Fruit fly (Drosophila melanogaster) whole organism, embryonic: Measurements from ENCODE around the gene asl.

Source experiments
- ATbp ChIP-seq: fragments of 200-800 bp; sonication (Bioruptor generic); optimal IDR thresholded peaks from 2 replicates; lab custom pipeline; 2017; ENCODE audit warnings: missing biosample characterization, mild to moderate bottlenecking, missing genetic modification characterization, missing genetic modification reagents
- Abd-B ChIP-seq: fragments of 200-800 bp; sonication (Bioruptor generic); optimal IDR thresholded peaks from 2 replicates; lab custom pipeline; 2018; ENCODE audit warnings: missing biosample characterization, mild to moderate bottlenecking, missing genetic modification characterization, moderate library complexity
- CG10147 ChIP-seq: fragments of 200-800 bp; sonication (Bioruptor generic); optimal IDR thresholded peaks from 2 replicates; lab custom pipeline; 2019; ENCODE audit warnings: missing biosample characterization, mild to moderate bottlenecking, missing genetic modification characterization, moderate library complexity
- CG10654 ChIP-seq: fragments of 200-800 bp; sonication (Bioruptor generic); optimal IDR thresholded peaks from 2 replicates; lab custom pipeline; 2016; ENCODE audit warnings: missing biosample characterization, missing genetic modification characterization
- CG12155 ChIP-seq: fragments of 200-800 bp; sonication (Bioruptor generic); optimal IDR thresholded peaks from 3 replicates; lab custom pipeline; 2016; ENCODE audit warnings: missing biosample characterization, missing genetic modification characterization
- CG12659 ChIP-seq: fragments of 200-800 bp; sonication (Bioruptor generic); optimal IDR thresholded peaks from 3 replicates; lab custom pipeline; 2017; ENCODE audit warnings: mild to moderate bottlenecking, missing biosample characterization, missing genetic modification reagents, missing genetic modification characterization
- CG12744 ChIP-seq: fragments of 200-800 bp; sonication (Bioruptor generic); optimal IDR thresholded peaks from 2 replicates; lab custom pipeline; 2016; ENCODE audit warnings: missing biosample characterization, missing genetic modification characterization
- CG12942 ChIP-seq: fragments of 200-800 bp; sonication (Bioruptor generic); optimal IDR thresholded peaks from 3 replicates; lab custom pipeline; 2016; ENCODE audit warnings: missing biosample characterization, missing genetic modification characterization
- CG13424 ChIP-seq: fragments of 200-800 bp; sonication (Bioruptor generic); optimal IDR thresholded peaks from 2 replicates; lab custom pipeline; 2019; ENCODE audit warnings: missing biosample characterization, mild to moderate bottlenecking, missing genetic modification characterization, moderate library complexity
- CG13894 ChIP-seq: fragments of 200-800 bp; sonication (Bioruptor generic); optimal IDR thresholded peaks from 3 replicates; lab custom pipeline; 2018; ENCODE audit warnings: missing biosample characterization, mild to moderate bottlenecking, missing genetic modification characterization, moderate library complexity
- CG17361 ChIP-seq: fragments of 200-800 bp; sonication (Bioruptor generic); IDR thresholded peaks from 3 replicates; pipeline ENCODE4 v1.3.6; 2022; ENCODE audit warnings: missing biosample characterization, missing genetic modification characterization
- CG18599 ChIP-seq: fragments of 200-800 bp; sonication (Bioruptor generic); optimal IDR thresholded peaks from 3 replicates; lab custom pipeline; 2017; ENCODE audit warnings: missing biosample characterization, missing genetic modification characterization, mild to moderate bottlenecking, moderate library complexity, missing genetic modification reagents
- CG18764 ChIP-seq: fragments of 200-800 bp; sonication (Bioruptor generic); optimal IDR thresholded peaks from 3 replicates; lab custom pipeline; 2016; ENCODE audit warnings: missing biosample characterization, missing genetic modification characterization
- CG3281 ChIP-seq: fragments of 200-800 bp; sonication (Bioruptor generic); optimal IDR thresholded peaks from 3 replicates; lab custom pipeline; 2017; ENCODE audit warnings: missing biosample characterization, mild to moderate bottlenecking, missing genetic modification characterization
- CG33213 ChIP-seq: fragments of 200-800 bp; sonication (Bioruptor generic); optimal IDR thresholded peaks from 3 replicates; lab custom pipeline; 2016; ENCODE audit warnings: missing biosample characterization, missing genetic modification characterization
- CG4282 ChIP-seq: fragments of 200-800 bp; sonication (Bioruptor generic); optimal IDR thresholded peaks from 2 replicates; lab custom pipeline; 2016; ENCODE audit warnings: missing biosample characterization, missing genetic modification characterization
- CG4617 ChIP-seq: fragments of 200-800 bp; sonication (Bioruptor generic); optimal IDR thresholded peaks from 3 replicates; lab custom pipeline; 2016; ENCODE audit warnings: missing biosample characterization, missing genetic modification characterization, borderline replicate concordance
- CG5245 ChIP-seq: fragments of 200-800 bp; sonication (Bioruptor generic); optimal IDR thresholded peaks from 3 replicates; lab custom pipeline; 2016; ENCODE audit warnings: missing biosample characterization, missing genetic modification characterization
- CG7745 ChIP-seq: fragments of 200-800 bp; sonication (Bioruptor generic); optimal IDR thresholded peaks from 2 replicates; lab custom pipeline; 2018; ENCODE audit warnings: missing biosample characterization, mild to moderate bottlenecking, missing genetic modification characterization, moderate library complexity
- CG8924 ChIP-seq: fragments of 200-800 bp; optimal IDR thresholded peaks from 3 replicates; lab custom pipeline; 2019; ENCODE audit warnings: missing biosample characterization, mild to moderate bottlenecking, missing genetic modification characterization, moderate library complexity
- CG9437 ChIP-seq: fragments of 200-800 bp; sonication (Bioruptor generic); optimal IDR thresholded peaks from 2 replicates; lab custom pipeline; 2018; ENCODE audit warnings: missing biosample characterization, mild to moderate bottlenecking, missing genetic modification characterization
- CG9609 ChIP-seq: fragments of 200-800 bp; sonication (Bioruptor generic); optimal IDR thresholded peaks from 3 replicates; lab custom pipeline; 2016; ENCODE audit warnings: missing biosample characterization, missing genetic modification characterization
- CG9727 ChIP-seq: fragments of 200-800 bp; sonication (Bioruptor generic); optimal IDR thresholded peaks from 3 replicates; lab custom pipeline; 2017; ENCODE audit warnings: missing biosample characterization, mild to moderate bottlenecking, missing genetic modification characterization
- CG9932 ChIP-seq: fragments of 200-800 bp; sonication (Bioruptor generic); IDR thresholded peaks from 2 replicates; pipeline ENCODE4 v1.3.6; 2022; ENCODE audit warnings: missing biosample characterization, missing genetic modification characterization
- Camta ChIP-seq: fragments of 200-800 bp; sonication (Bioruptor generic); optimal IDR thresholded peaks from 2 replicates; lab custom pipeline; 2016; ENCODE audit warnings: missing biosample characterization, missing genetic modification characterization
- CrebB ChIP-seq: fragments of 200-800 bp; sonication (Bioruptor generic); optimal IDR thresholded peaks from 3 replicates; lab custom pipeline; 2018; ENCODE audit warnings: missing biosample characterization, mild to moderate bottlenecking, missing genetic modification characterization
- D19A ChIP-seq: fragments of 200-800 bp; optimal IDR thresholded peaks from 3 replicates; lab custom pipeline; 2019; ENCODE audit warnings: missing biosample characterization, mild to moderate bottlenecking, missing genetic modification characterization, moderate library complexity
- Fer1 ChIP-seq: fragments of 200-800 bp; sonication (Bioruptor generic); optimal IDR thresholded peaks from 2 replicates; lab custom pipeline; 2017; ENCODE audit warnings: missing biosample characterization, mild to moderate bottlenecking, missing genetic modification characterization
- Fer2 ChIP-seq: fragments of 200-800 bp; sonication (Bioruptor generic); optimal IDR thresholded peaks from 2 replicates; lab custom pipeline; 2018; ENCODE audit warnings: missing biosample characterization, mild to moderate bottlenecking, missing genetic modification characterization, moderate library complexity
- Gug ChIP-seq: fragments of 200-800 bp; sonication (Bioruptor generic); IDR thresholded peaks from 4 replicates; pipeline ENCODE4 v1.3.6; 2022; ENCODE audit warnings: missing biosample characterization, missing genetic modification characterization
- MESR4 ChIP-seq: fragments of 200-800 bp; sonication (Bioruptor generic); optimal IDR thresholded peaks from 2 replicates; lab custom pipeline; 2018; ENCODE audit warnings: missing biosample characterization, mild to moderate bottlenecking, missing genetic modification characterization, moderate library complexity
- Max ChIP-seq: fragments of 200-800 bp; sonication (Bioruptor generic); optimal IDR thresholded peaks from 2 replicates; lab custom pipeline; 2016; ENCODE audit warnings: missing biosample characterization, mild to moderate bottlenecking, missing genetic modification characterization
- Med ChIP-seq: fragments of 200-800 bp; sonication (Bioruptor generic); peaks from one replicate; lab custom pipeline; 2016; ENCODE audit warnings: missing biosample characterization, missing genetic modification characterization, mild to moderate bottlenecking, inconsistent platforms, moderate library complexity
- NK7.1 ChIP-seq: fragments of 200-800 bp; sonication (Bioruptor generic); optimal IDR thresholded peaks from 3 replicates; lab custom pipeline; 2016; ENCODE audit warnings: missing biosample characterization, missing genetic modification characterization
- Nf-YC ChIP-seq: fragments of 200-800 bp; optimal IDR thresholded peaks from 3 replicates; lab custom pipeline; 2019; ENCODE audit warnings: missing biosample characterization, mild to moderate bottlenecking, missing genetic modification characterization, moderate library complexity
- Sox102F ChIP-seq: fragments of 200-800 bp; sonication (Bioruptor generic); optimal IDR thresholded peaks from 2 replicates; lab custom pipeline; 2018; ENCODE audit warnings: missing biosample characterization, mild to moderate bottlenecking, missing genetic modification characterization, moderate library complexity
- Ssrp ChIP-seq: fragments of 200-800 bp; sonication (Bioruptor generic); optimal IDR thresholded peaks from 2 replicates; lab custom pipeline; 2018; ENCODE audit warnings: missing biosample characterization, mild to moderate bottlenecking, missing genetic modification characterization, moderate library complexity
- aop ChIP-seq: fragments of 200-800 bp; sonication (Bioruptor generic); IDR thresholded peaks from 2 replicates; pipeline ENCODE4 v1.3.6; 2022; ENCODE audit warnings: missing biosample characterization, missing genetic modification characterization
- bbx ChIP-seq: fragments of 200-800 bp; sonication (Bioruptor generic); IDR thresholded peaks from 2 replicates; pipeline ENCODE4 v1.3.6; 2022; ENCODE audit warnings: missing biosample characterization, missing genetic modification characterization; ENCODE audit not compliant: partially characterized antibody
- bsh ChIP-seq, 2 experiments: fragments of 200-800 bp; sonication (Bioruptor generic); optimal IDR thresholded peaks; 2 replicates each; lab custom pipeline; 2017 to 2018; ENCODE audit warnings: mild to moderate bottlenecking in 2 of 2, missing biosample characterization in 2 of 2, missing genetic modification characterization in 2 of 2, moderate library complexity in 1 of 2
- ems ChIP-seq: fragments of 200-800 bp; sonication (Bioruptor generic); optimal IDR thresholded peaks from 3 replicates; lab custom pipeline; 2016; ENCODE audit warnings: missing biosample characterization, missing genetic modification characterization
- mam ChIP-seq: fragments of 200-800 bp; sonication (Bioruptor generic); optimal IDR thresholded peaks from 3 replicates; lab custom pipeline; 2016; ENCODE audit warnings: missing biosample characterization, missing genetic modification characterization
- nau ChIP-seq: fragments of 200-800 bp; sonication (Bioruptor generic); optimal IDR thresholded peaks from 3 replicates; lab custom pipeline; 2017; ENCODE audit warnings: missing biosample characterization, mild to moderate bottlenecking, missing genetic modification characterization, missing genetic modification reagents
- tin ChIP-seq: fragments of 200-800 bp; sonication (Bioruptor generic); optimal IDR thresholded peaks from 3 replicates; lab custom pipeline; 2016; ENCODE audit warnings: missing biosample characterization, missing genetic modification characterization
- trh ChIP-seq: fragments of 200-800 bp; sonication (Bioruptor generic); optimal IDR thresholded peaks from 2 replicates; lab custom pipeline; 2016; ENCODE audit warnings: missing biosample characterization, missing genetic modification characterization
- ttk ChIP-seq: fragments of 200-800 bp; sonication (Bioruptor generic); IDR thresholded peaks from 2 replicates; pipeline ENCODE4 v2.1.2; 2022; ENCODE audit warnings: missing biosample characterization, missing genetic modification characterization
- tup ChIP-seq: fragments of 200-800 bp; sonication (Bioruptor generic); optimal IDR thresholded peaks from 2 replicates; lab custom pipeline; 2016; ENCODE audit warnings: missing biosample characterization, mild to moderate bottlenecking, missing genetic modification characterization, moderate library complexity
- twi ChIP-seq: fragments of 200-800 bp; optimal IDR thresholded peaks from 2 replicates; lab custom pipeline; 2019; ENCODE audit warnings: missing biosample characterization, mild to moderate bottlenecking, missing genetic modification characterization, moderate library complexity
- tx ChIP-seq: fragments of 200-800 bp; sonication (Bioruptor generic); optimal IDR thresholded peaks from 2 replicates; lab custom pipeline; 2016; ENCODE audit warnings: missing biosample characterization, missing genetic modification characterization
- vfl ChIP-seq: fragments of 200-800 bp; sonication (Bioruptor generic); optimal IDR thresholded peaks from 2 replicates; lab custom pipeline; 2016; ENCODE audit warnings: missing biosample characterization, missing genetic modification characterization

The asl gene

DNA sequence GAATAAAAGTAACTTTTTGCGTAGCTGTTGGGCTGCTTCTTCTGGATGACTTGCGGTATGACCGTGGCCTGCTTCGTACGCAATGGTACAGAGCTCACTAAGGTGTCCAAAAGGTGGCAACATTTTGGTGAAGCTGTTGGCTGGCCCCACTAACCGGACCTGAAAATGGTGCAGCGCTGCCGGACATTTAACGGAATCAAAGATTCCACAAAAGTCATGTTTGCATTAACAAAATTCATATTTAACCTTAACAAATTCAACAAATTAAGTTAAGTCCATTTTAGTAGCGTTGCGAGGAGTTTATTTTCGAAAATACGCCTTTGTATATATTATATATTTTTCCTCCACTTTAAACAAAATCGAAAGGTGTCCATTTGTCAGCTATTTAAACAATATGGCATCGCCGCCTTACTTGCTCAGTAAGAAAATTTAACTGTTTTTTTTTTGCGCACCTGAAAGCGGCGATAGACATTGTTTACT, 5.3 kb downstream of the asl start, which contains the start of the genes kra and SecS (continued):
- peak; percentile 54 for TF ChIP-seq CG10147 (GFP tag; lab: Kevin White, UChicago)
- TF ChIP-seq ems (GFP tag; lab: Kevin White, UChicago), result peak; percentile 45
- no peak for TF ChIP-seq CG7745 (tag; lab: Kevin White, UChicago)
- TF ChIP-seq Fer1 (GFP tag; lab: Kevin White, UChicago), result peak; percentile 68
- TF ChIP-seq ttk (GFP tag; lab: Robert Waterston, UW), result no peak
- peak; percentile 20 for TF ChIP-seq tx (GFP tag; lab: Kevin White, UChicago)
- peak; percentile 27 for TF ChIP-seq twi (tag; lab: Kevin White, UChicago)
- TF ChIP-seq CG4617 (GFP tag; lab: Kevin White, UChicago), result peak; percentile 86
- TF ChIP-seq CG9727 (GFP tag; lab: Kevin White, UChicago), result peak; percentile 48
- peak; percentile 56 for TF ChIP-seq CrebB (tag; lab: Kevin White, UChicago)
- TF ChIP-seq Camta, result peak; percentile 5
- TF ChIP-seq Nf-YC (tag; lab: Kevin White, UChicago), result peak; percentile 57
- TF ChIP-seq trh (GFP tag; lab: Kevin White, UChicago), result peak; percentile 35
- peak; percentile 25; the same call in 1 of the 4 replicates for TF ChIP-seq Gug
- TF ChIP-seq CG18599, result peak; percentile 72
- TF ChIP-seq Med (GFP tag; lab: Kevin White, UChicago), result peak; percentile 89
- peak; percentile 72 for TF ChIP-seq CG12155
- peak; percentile 30 for TF ChIP-seq D19A
- peak; percentile 65 for TF ChIP-seq tin (GFP tag; lab: Kevin White, UChicago)
- TF ChIP-seq Abd-B (GFP tag; lab: Kevin White, UChicago), result no peak
- TF ChIP-seq Sox102F (GFP tag; lab: Kevin White, UChicago), result no peak
- TF ChIP-seq aop (GFP tag; lab: Robert Waterston, UW), result no peak
- peak; percentile 40 for TF ChIP-seq CG9609
- TF ChIP-seq bsh (GFP tag; optimal IDR thresholded peaks at IDR 0.05; lab: Kevin White, UChicago), result peak in 1 of 2 experiments; percentile 53
- peak; percentile 14 for TF ChIP-seq CG13894 (tag; lab: Kevin White, UChicago)
- TF ChIP-seq tup, result peak; percentile 56
- peak; percentile 2 for TF ChIP-seq ATbp
- TF ChIP-seq Fer2 (tag; lab: Kevin White, UChicago), result peak; percentile 60
- TF ChIP-seq CG10654, result peak; percentile 62
- TF ChIP-seq Ssrp (tag; lab: Kevin White, UChicago), result peak; percentile 22
- TF ChIP-seq CG17361 (GFP tag; lab: Robert Waterston, UW), result no peak
- TF ChIP-seq vfl, result peak; percentile 8
- TF ChIP-seq CG33213 (GFP tag; lab: Kevin White, UChicago), result peak; percentile 65
- peak; percentile 4 for TF ChIP-seq CG9437 (GFP tag; lab: Kevin White, UChicago)
- no peak for TF ChIP-seq NK7.1
- TF ChIP-seq Max (GFP tag; lab: Kevin White, UChicago), result peak; percentile 60
- TF ChIP-seq CG4282 (GFP tag; lab: Kevin White, UChicago), result no peak
- TF ChIP-seq CG5245 (GFP tag; lab: Kevin White, UChicago), result peak; percentile 49
- peak; percentile 91 for TF ChIP-seq CG12659
- TF ChIP-seq nau (GFP tag; lab: Kevin White, UChicago), result no peak
- peak; percentile 27 for TF ChIP-seq CG18764 (GFP tag; lab: Kevin White, UChicago)
- TF ChIP-seq CG12744 (GFP tag; lab: Kevin White, UChicago), result peak; percentile 21
- TF ChIP-seq bbx (GFP tag; lab: Robert Waterston, UW), result no peak
- TF ChIP-seq CG9932, result no peak
- peak; percentile 68 for TF ChIP-seq mam (GFP tag; lab: Kevin White, UChicago)
- TF ChIP-seq MESR4, result peak; percentile 45
- TF ChIP-seq CG13424 (tag; lab: Kevin White, UChicago), result peak; percentile 77
- TF ChIP-seq CG3281 (GFP tag; lab: Kevin White, UChicago), result peak; percentile 62
- peak; percentile 41 for TF ChIP-seq CG12942 (GFP tag; lab: Kevin White, UChicago)
- peak; percentile 48 for TF ChIP-seq CG8924
